Fruit fly (Drosophila melanogaster) whole organism, embryonic: ENCODE data around the gene CG15155.

Experiments
- Abd-B ChIP-seq: fragments of 200-800 bp; sonication (Bioruptor generic); optimal IDR thresholded peaks from 2 replicates; lab custom pipeline; 2018; ENCODE audit warnings: missing biosample characterization, mild to moderate bottlenecking, missing genetic modification characterization, moderate library complexity
- Adf1 ChIP-seq: fragments of 200-800 bp; sonication (Bioruptor generic); IDR thresholded peaks from 2 replicates; pipeline ENCODE4 v1.3.6; 2022; ENCODE audit warnings: missing biosample characterization, missing genetic modification characterization
- CG10267 ChIP-seq: fragments of 200-800 bp; sonication (Bioruptor generic); optimal IDR thresholded peaks from 2 replicates; lab custom pipeline; 2018; ENCODE audit warnings: missing biosample characterization, mild to moderate bottlenecking, missing genetic modification characterization, moderate library complexity
- CG10462 ChIP-seq: fragments of 200-800 bp; sonication (Bioruptor generic); optimal IDR thresholded peaks from 2 replicates; lab custom pipeline; 2016; ENCODE audit warnings: missing biosample characterization, missing genetic modification characterization
- CG12391 ChIP-seq: fragments of 200-800 bp; sonication (Bioruptor generic); optimal IDR thresholded peaks from 3 replicates; lab custom pipeline; 2018; ENCODE audit warnings: missing biosample characterization, mild to moderate bottlenecking, missing genetic modification characterization, moderate library complexity
- CG13775 ChIP-seq: fragments of 200-800 bp; sonication (Bioruptor generic); optimal IDR thresholded peaks from 3 replicates; lab custom pipeline; 2017; ENCODE audit warnings: missing biosample characterization, mild to moderate bottlenecking, missing genetic modification characterization
- CG15514 ChIP-seq: fragments of 200-800 bp; sonication (Bioruptor generic); optimal IDR thresholded peaks from 3 replicates; lab custom pipeline; 2017; ENCODE audit warnings: missing biosample characterization, missing genetic modification characterization, mild to moderate bottlenecking, moderate library complexity, missing genetic modification reagents
- CG17361 ChIP-seq: fragments of 200-800 bp; sonication (Bioruptor generic); IDR thresholded peaks from 3 replicates; pipeline ENCODE4 v1.3.6; 2022; ENCODE audit warnings: missing biosample characterization, missing genetic modification characterization
- CG17612 ChIP-seq: fragments of 200-800 bp; sonication (Bioruptor generic); IDR thresholded peaks from 2 replicates; pipeline ENCODE4 v1.3.6; 2022; ENCODE audit warnings: missing biosample characterization, missing genetic modification characterization
- CG18599 ChIP-seq: fragments of 200-800 bp; sonication (Bioruptor generic); optimal IDR thresholded peaks from 3 replicates; lab custom pipeline; 2017; ENCODE audit warnings: missing biosample characterization, missing genetic modification characterization, mild to moderate bottlenecking, moderate library complexity, missing genetic modification reagents
- CG2116 ChIP-seq: fragments of 200-800 bp; sonication (Bioruptor generic); optimal IDR thresholded peaks from 3 replicates; lab custom pipeline; 2018; ENCODE audit warnings: missing biosample characterization, mild to moderate bottlenecking, missing genetic modification characterization
- CG2129 ChIP-seq: fragments of 200-800 bp; sonication (Bioruptor generic); IDR thresholded peaks from 2 replicates; pipeline ENCODE4 v1.3.6; 2022; ENCODE audit warnings: missing biosample characterization, missing genetic modification characterization; ENCODE audit not compliant: partially characterized antibody
- CG32532 ChIP-seq: fragments of 200-800 bp; sonication (Bioruptor generic); IDR thresholded peaks from 2 replicates; pipeline ENCODE4 v1.3.6; 2022; ENCODE audit warnings: missing biosample characterization, missing genetic modification characterization
- CG33213 ChIP-seq: fragments of 200-800 bp; sonication (Bioruptor generic); optimal IDR thresholded peaks from 3 replicates; lab custom pipeline; 2016; ENCODE audit warnings: missing biosample characterization, missing genetic modification characterization
- CG6175 ChIP-seq: fragments of 200-800 bp; sonication (Bioruptor generic); IDR thresholded peaks from 3 replicates; pipeline ENCODE4 v1.3.6; 2022; ENCODE audit warnings: missing biosample characterization, missing genetic modification characterization
- CG6254 ChIP-seq: fragments of 200-800 bp; sonication (Bioruptor generic); optimal IDR thresholded peaks from 3 replicates; lab custom pipeline; 2017; ENCODE audit warnings: mild to moderate bottlenecking, missing biosample characterization, missing genetic modification reagents, missing genetic modification characterization
- CG7786 ChIP-seq: fragments of 200-800 bp; sonication (Bioruptor generic); optimal IDR thresholded peaks from 2 replicates; lab custom pipeline; 2016; ENCODE audit warnings: missing biosample characterization, missing genetic modification characterization
- CG8359 ChIP-seq: fragments of 200-800 bp; sonication (Bioruptor generic); optimal IDR thresholded peaks from 2 replicates; lab custom pipeline; 2017; ENCODE audit warnings: missing biosample characterization, mild to moderate bottlenecking, missing genetic modification characterization, borderline replicate concordance
- CG9932 ChIP-seq: fragments of 200-800 bp; sonication (Bioruptor generic); IDR thresholded peaks from 2 replicates; pipeline ENCODE4 v1.3.6; 2022; ENCODE audit warnings: missing biosample characterization, missing genetic modification characterization
- Chrac-16 ChIP-seq: fragments of 200-800 bp; sonication (Bioruptor generic); optimal IDR thresholded peaks from 3 replicates; lab custom pipeline; 2016; ENCODE audit warnings: missing biosample characterization, missing genetic modification characterization
- CoRest ChIP-seq: fragments of 200-800 bp; sonication (Bioruptor generic); optimal IDR thresholded peaks from 3 replicates; lab custom pipeline; 2018; ENCODE audit warnings: missing biosample characterization, mild to moderate bottlenecking, missing genetic modification characterization, moderate library complexity
- Dad ChIP-seq: fragments of 200-800 bp; sonication (Bioruptor generic); optimal IDR thresholded peaks from 3 replicates; lab custom pipeline; 2016; ENCODE audit warnings: missing biosample characterization, missing genetic modification characterization
- Dip3 ChIP-seq: fragments of 200-800 bp; sonication (Bioruptor generic); optimal IDR thresholded peaks from 3 replicates; lab custom pipeline; 2016; ENCODE audit warnings: missing biosample characterization, missing genetic modification characterization
- Dref ChIP-seq: fragments of 200-800 bp; sonication (Bioruptor generic); IDR thresholded peaks from 2 replicates; pipeline ENCODE4 v1.3.6; 2022; ENCODE audit warnings: missing biosample characterization, missing genetic modification characterization
- Fer3 ChIP-seq: fragments of 200-800 bp; sonication (Bioruptor generic); optimal IDR thresholded peaks from 2 replicates; lab custom pipeline; 2018; ENCODE audit warnings: missing biosample characterization, mild to moderate bottlenecking, missing genetic modification characterization, moderate library complexity
- GATAe ChIP-seq: fragments of 200-800 bp; sonication (Bioruptor generic); conservative IDR thresholded peaks from 2 replicates; pipeline ENCODE4 v1.3.6; 2022; ENCODE audit warnings: missing biosample characterization, missing genetic modification characterization
- H15 ChIP-seq: fragments of 200-800 bp; sonication (Bioruptor generic); IDR thresholded peaks from 3 replicates; pipeline ENCODE4 v1.3.6; 2022; ENCODE audit warnings: missing biosample characterization, missing genetic modification characterization
- HHEX ChIP-seq: fragments of 200-800 bp; sonication (Bioruptor generic); optimal IDR thresholded peaks from 3 replicates; lab custom pipeline; 2017; ENCODE audit warnings: missing biosample characterization, mild to moderate bottlenecking, missing genetic modification characterization, missing genetic modification reagents
- Myb ChIP-seq: fragments of 200-800 bp; sonication (Bioruptor generic); optimal IDR thresholded peaks from 2 replicates; lab custom pipeline; 2016; ENCODE audit warnings: missing biosample characterization, missing genetic modification characterization
- ac ChIP-seq: fragments of 200-800 bp; sonication (Bioruptor generic); optimal IDR thresholded peaks from 3 replicates; lab custom pipeline; 2017; ENCODE audit warnings: missing biosample characterization, mild to moderate bottlenecking, missing genetic modification characterization
- bcd ChIP-seq: fragments of 200-800 bp; sonication (Bioruptor generic); optimal IDR thresholded peaks from 2 replicates; lab custom pipeline; 2017; ENCODE audit warnings: missing biosample characterization, mild to moderate bottlenecking, missing genetic modification characterization
- btn ChIP-seq: fragments of 200-800 bp; sonication (Bioruptor generic); optimal IDR thresholded peaks from 2 replicates; lab custom pipeline; 2016; ENCODE audit warnings: missing biosample characterization, missing genetic modification characterization
- cas ChIP-seq: fragments of 200-800 bp; sonication (Bioruptor generic); IDR thresholded peaks from 2 replicates; pipeline ENCODE4 v1.3.6; 2022; ENCODE audit warnings: missing biosample characterization, missing genetic modification characterization
- chm ChIP-seq: fragments of 200-800 bp; sonication (Bioruptor generic); IDR thresholded peaks from 2 replicates; pipeline ENCODE4 v1.3.6; 2022; ENCODE audit warnings: missing biosample characterization, missing genetic modification characterization
- dpn ChIP-seq, 2 experiments: fragments of 200-800 bp; sonication (Bioruptor generic); optimal IDR thresholded peaks; 3 replicates each; lab custom pipeline; 2016; ENCODE audit warnings: missing biosample characterization in 2 of 2, missing genetic modification characterization in 2 of 2
- ems ChIP-seq: fragments of 200-800 bp; sonication (Bioruptor generic); optimal IDR thresholded peaks from 3 replicates; lab custom pipeline; 2016; ENCODE audit warnings: missing biosample characterization, missing genetic modification characterization
- fd96Cb ChIP-seq: fragments of 200-800 bp; sonication (Bioruptor generic); optimal IDR thresholded peaks from 2 replicates; lab custom pipeline; 2018; ENCODE audit warnings: missing biosample characterization, mild to moderate bottlenecking, missing genetic modification characterization, moderate library complexity
- grau ChIP-seq: fragments of 200-800 bp; optimal IDR thresholded peaks from 3 replicates; lab custom pipeline; 2019; ENCODE audit warnings: missing biosample characterization, mild to moderate bottlenecking, missing genetic modification characterization, moderate library complexity
- ind ChIP-seq: fragments of 200-800 bp; sonication (Bioruptor generic); optimal IDR thresholded peaks from 3 replicates; lab custom pipeline; 2016; ENCODE audit warnings: missing biosample characterization, missing genetic modification characterization
- lab ChIP-seq: fragments of 200-800 bp; sonication (Bioruptor generic); optimal IDR thresholded peaks from 3 replicates; lab custom pipeline; 2017; ENCODE audit warnings: missing biosample characterization, missing genetic modification characterization, mild to moderate bottlenecking, moderate library complexity, missing genetic modification reagents
- oc ChIP-seq: fragments of 200-800 bp; sonication (Bioruptor generic); optimal IDR thresholded peaks from 2 replicates; lab custom pipeline; 2018; ENCODE audit warnings: missing biosample characterization, mild to moderate bottlenecking, missing genetic modification characterization, moderate library complexity
- org-1 ChIP-seq: fragments of 200-800 bp; sonication (Bioruptor generic); optimal IDR thresholded peaks from 2 replicates; lab custom pipeline; 2017; ENCODE audit warnings: missing biosample characterization, missing genetic modification characterization
- repo ChIP-seq: fragments of 200-800 bp; sonication (Bioruptor generic); optimal IDR thresholded peaks from 2 replicates; lab custom pipeline; 2016; ENCODE audit warnings: missing biosample characterization, missing genetic modification characterization
- sc ChIP-seq, 3 experiments: fragments of >200 bp in 2 of 3; fragments of 200-800 bp in 1 of 3; sonication (Bioruptor generic) in 1 of 3; optimal IDR thresholded peaks; 2 replicates in 2 of 3; 3 replicates in 1 of 3; lab custom pipeline; 2017; ENCODE audit warnings: mild to moderate bottlenecking in 1 of 3, missing biosample characterization in 1 of 3, missing genetic modification characterization in 1 of 3, missing genetic modification reagents in 1 of 3
- sens ChIP-seq: fragments of 200-800 bp; sonication (Bioruptor generic); peaks from one replicate; lab custom pipeline; 2016; ENCODE audit warnings: missing biosample characterization, missing genetic modification characterization
- slbo ChIP-seq: fragments of 200-800 bp; sonication (Bioruptor generic); IDR thresholded peaks from 2 replicates; pipeline ENCODE4 v1.3.6; 2022; ENCODE audit warnings: missing biosample characterization, missing genetic modification characterization
- trem ChIP-seq: fragments of 200-800 bp; optimal IDR thresholded peaks from 3 replicates; lab custom pipeline; 2019; ENCODE audit warnings: missing biosample characterization, mild to moderate bottlenecking, missing genetic modification characterization, moderate library complexity
- z ChIP-seq: fragments of 200-800 bp; sonication (Bioruptor generic); IDR thresholded peaks from 3 replicates; pipeline ENCODE4 v1.3.6; 2022; ENCODE audit warnings: missing biosample characterization, missing genetic modification characterization

CG15155 gene

dm6 chr2L:18141471-18142345 lies 12.9 kb upstream of the CG15155 start (continued):
- TF ChIP-seq oc (tag; lab: Kevin White, UChicago) (peak; percentile 11), sens (GFP tag; lab: Kevin White, UChicago) (peak; percentile 90), CG12391 (tag; lab: Kevin White, UChicago) (peak; percentile 73), CoRest (peak; percentile 64), CG6175 (GFP tag; lab: Robert Waterston, UW) (peak; percentile 70; the same call in 2 of the 3 replicates), Abd-B (GFP tag; lab: Kevin White, UChicago) (no peak), sc (optimal IDR thresholded peaks at IDR 0.05; lab: Kevin White, UChicago) (no peak), sc (GFP tag; optimal IDR thresholded peaks at IDR 0.05; lab: Kevin White, UChicago) (peak; percentile 38), Dad (no peak), trem (no peak), CG6254 (GFP tag; lab: Kevin White, UChicago) (peak; percentile 45), repo (GFP tag; lab: Kevin White, UChicago) (no peak), CG18599 (GFP tag; lab: Kevin White, UChicago) (peak; percentile 63), lab (GFP tag; lab: Kevin White, UChicago) (peak; percentile 71), ac (peak; percentile 14), CG9932 (GFP tag; lab: Robert Waterston, UW) (0 out of 2 replicates have a peak, but pooled peaks have one; percentile 34), CG8359 (GFP tag; lab: Kevin White, UChicago) (peak; percentile 17), grau (tag; lab: Kevin White, UChicago) (peak; percentile 69), Myb (GFP tag; lab: Kevin White, UChicago) (peak; percentile 31), GATAe (GFP tag; lab: Robert Waterston, UW) (no peak), Dip3 (GFP tag; lab: Kevin White, UChicago) (peak; percentile 44), CG17612 (GFP tag; lab: Robert Waterston, UW) (no peak), chm (GFP tag; lab: Robert Waterston, UW) (peak; percentile 72; the same call in 1 of the 2 replicates), ems (peak; percentile 40), CG32532 (GFP tag; lab: Robert Waterston, UW) (peak; percentile 77), Adf1 (GFP tag; lab: Robert Waterston, UW) (peak; percentile 95), bcd (peak; percentile 65), HHEX (GFP tag; lab: Kevin White, UChicago) (peak; percentile 66), ind (GFP tag; lab: Kevin White, UChicago) (peak; percentile 70), Fer3 (tag; lab: Kevin White, UChicago) (peak; percentile 42), org-1 (GFP tag; lab: Kevin White, UChicago) (peak; percentile 57), CG17361 (GFP tag; lab: Robert Waterston, UW) (peak; percentile 83), Dref (GFP tag; lab: Robert Waterston, UW) (no peak), slbo (peak; percentile 71), CG2129 (GFP tag; lab: Robert Waterston, UW) (no peak), CG33213 (no peak), dpn (GFP tag; optimal IDR thresholded peaks at IDR 0.05; lab: Kevin White, UChicago) (peak; percentile 68 to 79), CG10267 (tag; lab: Kevin White, UChicago) (peak; percentile 65), btn (GFP tag; lab: Kevin White, UChicago) (no peak), Chrac-16 (peak; percentile 66), CG13775 (GFP tag; lab: Kevin White, UChicago) (peak; percentile 63), CG2116 (GFP tag; lab: Kevin White, UChicago) (no peak), CG15514 (peak; percentile 50), z (GFP tag; lab: Robert Waterston, UW) (0 out of 3 replicates have a peak, but pooled peaks have one; percentile 43), cas (GFP tag; lab: Robert Waterston, UW) (peak; percentile 58), CG7786 (GFP tag; lab: Kevin White, UChicago) (peak; percentile 42), CG10462 (GFP tag; lab: Kevin White, UChicago) (peak; percentile 49), H15 (GFP tag; lab: Robert Waterston, UW) (peak; percentile 56; the same call in 2 of the 3 replicates), fd96Cb (tag; lab: Kevin White, UChicago) (peak; percentile 52)
